Worm (Caenorhabditis elegans): ENCODE data around the gene F26F2.1.

Gene F26F2.1

ce11 chrV:20527493-20527892 is 34.2 kb downstream of the F26F2.1 start, which contains the start of gene Y38H6C.13:
Y38H6C.13 (plus strand) TSS chrV:20527793.
- no peak for TF ChIP-seq nhr-120 (GFP tag; IDR thresholded peaks at IDR 0.05)
- no peak for TF ChIP-seq ztf-6 (GFP tag; IDR thresholded peaks at IDR 0.05)
- no peak for TF ChIP-seq dox-1 (GFP tag; IDR thresholded peaks at IDR 0.05)
- no peak for TF ChIP-seq D2030.7 (GFP tag; IDR thresholded peaks at IDR 0.05)
- TF ChIP-seq ZK185.1 (tag; optimal IDR thresholded peaks at IDR 0.05; ENCODE audit: poor library complexity, severe bottlenecking), result no peak
- no peak for TF ChIP-seq nhr-80 (tag; optimal IDR thresholded peaks at IDR 0.05)
- TF ChIP-seq ztf-28 (GFP tag; IDR thresholded peaks at IDR 0.05), result no peak

ce11 chrV:20525816-20526459 is 35.8 kb downstream of the F26F2.1 start, which contains the start of the genes srh-166 and Y38H6C.24:
srh-166 (minus strand) TSS chrV:20525866.
Y38H6C.24 (plus strand) TSS chrV:20526435.
- peak; percentile 36; the same call in 1 of the 2 replicates for TF ChIP-seq cebp-1 (GFP tag; IDR thresholded peaks at IDR 0.05)
- peak; percentile 70 for TF ChIP-seq cebp-1 (tag; optimal IDR thresholded peaks at IDR 0.05)
- TF ChIP-seq nfya-2 (GFP tag; IDR thresholded peaks at IDR 0.05), result no peak

DNA sequence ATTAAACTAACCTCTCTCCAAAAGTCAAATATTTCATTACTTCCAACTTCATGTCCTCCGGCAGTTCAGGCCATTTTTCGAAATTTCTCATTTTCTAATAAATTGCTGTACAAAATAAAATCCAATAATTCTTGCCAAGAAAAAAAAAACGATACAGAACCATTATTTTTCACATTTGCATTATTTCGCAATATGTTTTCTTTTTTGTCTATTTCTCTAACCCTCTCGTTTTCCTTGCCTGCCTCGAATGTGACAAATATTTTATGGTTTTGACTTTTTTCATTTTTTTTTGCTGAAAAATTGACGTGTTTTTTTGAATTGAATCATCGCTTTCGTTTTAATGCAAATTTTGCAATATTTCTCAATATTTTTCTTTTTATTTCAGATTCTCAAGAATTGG is 39.5 kb downstream of the F26F2.1 start, which contains the start of the genes Y38H6C.9 and fbxa-150:
Y38H6C.9 (minus strand) TSS at position 52 of the 400 bp plus-strand sequence.
fbxa-150 (plus strand) TSS at position 380 of the 400 bp plus-strand sequence.
- TF ChIP-seq hmg-1.2 (GFP tag; IDR thresholded peaks at IDR 0.05) (peak; percentile 77; the same call in 1 of the 2 replicates), cebp-1 (GFP tag; IDR thresholded peaks at IDR 0.05) (peak; percentile 92), cebp-1 (tag; optimal IDR thresholded peaks at IDR 0.05) (peak; percentile 99), F57C9.4 (tag; optimal IDR thresholded peaks at IDR 0.05) (no peak), mel-28 (tag; optimal IDR thresholded peaks at IDR 0.05; ENCODE audit: borderline replicate concordance) (no peak), aptf-3 (GFP tag; IDR thresholded peaks at IDR 0.05) (no peak), D2030.7 (GFP tag; IDR thresholded peaks at IDR 0.05) (no peak)

DNA sequence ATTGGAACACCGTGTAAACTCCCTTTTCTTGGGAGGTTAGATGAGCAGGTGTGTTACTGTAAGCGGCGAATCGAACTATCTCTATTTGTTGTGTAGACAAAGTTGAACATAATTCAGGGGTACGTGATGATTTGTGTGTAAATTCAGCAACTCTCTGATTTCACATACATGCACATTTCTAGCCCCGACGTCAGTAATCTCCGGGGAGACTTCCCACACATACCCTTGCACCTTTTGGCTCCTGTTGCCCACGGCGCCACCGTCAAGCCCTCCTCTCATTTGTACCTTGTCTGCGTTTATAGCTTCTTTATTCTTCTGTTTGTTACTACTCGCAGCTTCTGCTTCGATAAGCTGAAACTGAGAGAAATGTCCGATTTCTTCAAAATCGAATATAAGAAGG is 42.8 kb downstream of the F26F2.1 start, which contains the start of gene Y38H6C.25:
Y38H6C.25 (plus strand) TSS at position 301 of the 400 bp plus-strand sequence.
- TF ChIP-seq Y56A3A.18 (GFP tag; IDR thresholded peaks at IDR 0.05) (no peak), ztf-26 (tag; optimal IDR thresholded peaks at IDR 0.05) (no peak), nhr-27 (tag; optimal IDR thresholded peaks at IDR 0.05) (no peak), T07F8.4 (tag; optimal IDR thresholded peaks at IDR 0.05) (no peak), Y53F4B.3 (GFP tag; IDR thresholded peaks at IDR 0.05) (no peak), Y95B8A.8 (GFP tag; IDR thresholded peaks at IDR 0.05) (no peak), hmg-20 (GFP tag; IDR thresholded peaks at IDR 0.05) (no peak)

DNA sequence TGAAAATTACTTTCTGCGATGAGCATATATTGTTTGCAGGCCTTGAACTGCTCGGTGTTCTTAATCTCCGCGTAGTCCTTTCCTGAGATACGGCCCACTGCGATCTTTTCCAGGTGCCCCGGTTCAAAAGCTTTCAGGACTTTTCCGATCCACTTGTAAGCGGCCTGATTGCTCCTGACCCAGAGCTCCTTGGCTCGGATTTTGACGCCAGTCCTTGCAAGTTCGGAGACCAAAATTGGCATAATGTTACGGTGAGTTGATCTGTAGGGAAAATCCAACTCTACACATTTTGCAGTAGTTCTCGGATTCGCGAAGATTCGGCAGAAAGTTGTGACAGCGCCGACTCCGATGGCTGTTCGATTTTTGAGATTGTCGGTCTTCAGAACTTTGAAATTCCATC is 44.7 kb downstream of the F26F2.1 start:
- no peak for TF ChIP-seq let-526 (GFP tag; IDR thresholded peaks at IDR 0.05)
- peak; percentile 36; the same call in 1 of the 2 replicates for TF ChIP-seq zfh-2 (GFP tag; conservative IDR thresholded peaks at IDR 0.05)

ce11 chrV:20514483-20514882 is 47.2 kb downstream of the F26F2.1 start:
- TF ChIP-seq rec-8 (tag; optimal IDR thresholded peaks at IDR 0.05), result no peak
- TF ChIP-seq Y53F4B.3 (GFP tag; IDR thresholded peaks at IDR 0.05), result no peak
- TF ChIP-seq F37B4.10 (GFP tag; IDR thresholded peaks at IDR 0.05), result no peak
- TF ChIP-seq let-526 (GFP tag; IDR thresholded peaks at IDR 0.05), result no peak
- no peak for TF ChIP-seq attf-3 (GFP tag; conservative IDR thresholded peaks at IDR 0.05)
- no peak for TF ChIP-seq gei-17 (GFP tag; optimal IDR thresholded peaks at IDR 0.05)
- TF ChIP-seq zfh-2 (GFP tag; conservative IDR thresholded peaks at IDR 0.05), result no peak
- TF ChIP-seq ztf-26 (tag; optimal IDR thresholded peaks at IDR 0.05), result no peak
- TF ChIP-seq lin-40 (tag; optimal IDR thresholded peaks at IDR 0.05), result no peak
- no peak for TF ChIP-seq somi-1 (GFP tag; optimal IDR thresholded peaks at IDR 0.05)
- TF ChIP-seq Y67H2A.10 (GFP tag; conservative IDR thresholded peaks at IDR 0.05), result no peak
- TF ChIP-seq hlh-26 (GFP tag; conservative IDR thresholded peaks at IDR 0.05), result no peak
- no peak for TF ChIP-seq ztf-6 (GFP tag; IDR thresholded peaks at IDR 0.05)
- no peak for TF ChIP-seq aptf-3 (GFP tag; IDR thresholded peaks at IDR 0.05)
- TF ChIP-seq let-607 (tag; optimal IDR thresholded peaks at IDR 0.05), result no peak
- no peak for TF ChIP-seq lsy-27 (tag; optimal IDR thresholded peaks at IDR 0.05; ENCODE audit: borderline replicate concordance, insufficient read depth)
- no peak for TF ChIP-seq ccch-3 (GFP tag; optimal IDR thresholded peaks at IDR 0.05)
- no peak for TF ChIP-seq attf-5 (GFP tag; optimal IDR thresholded peaks at IDR 0.05)
- TF ChIP-seq lsl-1 (GFP tag; optimal IDR thresholded peaks at IDR 0.05), result no peak
- no peak for TF ChIP-seq Y79H2A.3 (GFP tag; conservative IDR thresholded peaks at IDR 0.05)
